Fruit fly (Drosophila melanogaster) whole organism, wandering third instar larva: ENCODE data around the gene CG18266.

Experiments
- CG32264 ChIP-seq: fragments of 200-800 bp; sonication (Bioruptor generic); optimal IDR thresholded peaks from 2 replicates; lab custom pipeline; 2016; ENCODE audit warnings: missing biosample characterization, missing genetic modification characterization
- fru ChIP-seq: fragments of 200-800 bp; sonication (Bioruptor generic); optimal IDR thresholded peaks from 3 replicates; lab custom pipeline; 2016; ENCODE audit warnings: missing biosample characterization, mild to moderate bottlenecking, missing genetic modification characterization
- h ChIP-seq: fragments of 200-800 bp; sonication (Bioruptor generic); optimal IDR thresholded peaks from 3 replicates; lab custom pipeline; 2016; ENCODE audit warnings: missing biosample characterization, mild to moderate bottlenecking, missing genetic modification characterization
- psq ChIP-seq: fragments of 200-800 bp; sonication (Bioruptor generic); optimal IDR thresholded peaks from 3 replicates; lab custom pipeline; 2017; ENCODE audit warnings: missing biosample characterization, mild to moderate bottlenecking, missing genetic modification characterization, moderate library complexity
- usp ChIP-seq: fragments of >200 bp; optimal IDR thresholded peaks from 2 replicates; lab custom pipeline; 2017; ENCODE audit warnings: missing biosample characterization, missing genetic modification characterization

DNA sequence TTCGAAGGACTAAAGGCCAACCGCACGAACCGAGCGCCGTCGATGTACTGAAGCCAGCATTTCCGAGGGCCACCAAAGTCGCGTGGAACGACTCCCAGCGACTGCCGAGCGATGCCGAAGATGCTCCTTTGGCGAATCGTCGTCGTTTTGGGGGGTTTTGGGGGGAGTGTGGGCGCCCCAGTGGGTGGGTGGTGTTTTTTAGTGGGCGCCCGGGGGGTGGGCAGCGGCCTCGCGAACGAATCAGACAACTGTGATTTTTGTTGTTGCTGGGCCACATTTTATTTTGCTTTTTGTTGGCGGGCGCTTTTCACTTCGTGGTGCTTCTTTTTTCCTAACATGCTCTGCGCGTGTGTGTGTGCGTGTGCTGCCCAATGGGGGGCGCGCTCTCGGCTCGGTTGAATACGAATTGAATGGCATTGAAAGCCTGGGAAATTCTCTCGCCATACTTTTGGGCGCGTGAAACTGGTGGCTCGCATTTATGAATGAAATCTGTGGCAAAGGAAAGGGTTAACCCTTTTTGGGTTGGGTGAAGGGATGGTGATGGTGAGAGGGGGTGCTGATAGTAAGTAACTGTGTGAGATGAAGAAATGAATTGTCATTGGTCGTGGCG, 21.4 kb downstream of the CG18266 start, which contains the start of gene DIP-eta:
- TF ChIP-seq usp (no peak), fru (GFP tag; lab: Kevin White, UChicago) (no peak), psq (GFP tag; lab: Kevin White, UChicago) (no peak), CG32264 (GFP tag; lab: Kevin White, UChicago) (no peak), h (GFP tag; lab: Kevin White, UChicago) (no peak)
